Fruit fly (Drosophila melanogaster) Kc167 (cell line): ENCODE data around the gene lbl.

Experiments
- Sin3A ChIP-seq: fragments of >200 bp; optimal IDR thresholded peaks from 2 replicates; lab custom pipeline; 2018; ENCODE audit warnings: missing external identifiers
- h ChIP-seq: fragments of >200 bp; optimal IDR thresholded peaks from 3 replicates; lab custom pipeline; 2018; ENCODE audit warnings: missing external identifiers

DNA sequence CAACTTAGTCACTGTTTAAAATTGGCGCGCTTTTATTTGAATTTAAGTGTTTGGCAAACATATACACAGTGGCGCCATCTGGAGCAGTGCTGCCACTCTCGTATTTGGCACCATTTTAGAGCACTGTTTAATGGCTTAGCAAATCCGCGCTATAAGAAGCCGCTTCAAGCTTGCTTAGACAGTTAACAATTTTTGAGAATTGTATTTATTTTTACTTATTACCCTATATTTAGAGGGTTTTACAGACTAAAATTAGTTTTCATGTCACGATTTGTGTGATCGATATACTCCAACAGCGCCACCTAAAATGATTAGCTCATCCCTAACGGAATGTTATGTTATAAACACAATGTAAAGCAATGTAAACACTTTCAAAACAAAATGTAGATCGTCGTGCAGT lies 48.0 kb upstream of the lbl start, which contains the start of gene Fancm:
- no peak for TF ChIP-seq h
- no peak for TF ChIP-seq Sin3A (lab: Kevin White, UChicago)
